Worm (Caenorhabditis elegans): ENCODE data around the gene nlp-49.

ce11 chrX:5930822-5931221 is 26.4 kb downstream of the nlp-49 start, which contains the start of gene egl-6:
- TF ChIP-seq aly-1 (tag; optimal IDR thresholded peaks at IDR 0.05) (no peak), flt-1 (GFP tag; IDR thresholded peaks at IDR 0.05) (no peak), tra-4 (tag; optimal IDR thresholded peaks at IDR 0.05) (no peak), hmg-4 (GFP tag; optimal IDR thresholded peaks at IDR 0.05) (no peak), scrt-1 (GFP tag; IDR thresholded peaks at IDR 0.05) (no peak), tbx-37 (GFP tag; conservative IDR thresholded peaks at IDR 0.05) (no peak), ama-1 (optimal IDR thresholded peaks at IDR 0.05) (no peak), ceh-13 (GFP tag; optimal IDR thresholded peaks at IDR 0.05) (no peak), B0310.2 (tag; optimal IDR thresholded peaks at IDR 0.05) (no peak), F13C5.2 (tag; optimal IDR thresholded peaks at IDR 0.05) (no peak)

Data from whole organism, early embryonic.